Worm (Caenorhabditis elegans) whole organism, mixed stage, embryonic: ENCODE data around the gene C25G4.8.
"Not testable (repeated sequence)": the region's sequence is repeated elsewhere in the genome, so short reads cannot be mapped to it uniquely, and the experiment has no call there.

ENCODE experiments used
- M03D4.4 ChIP-seq: sonication (generic microtip); optimal IDR thresholded peaks from 2 replicates; lab custom pipeline; 2017; ENCODE audit warnings: mild to moderate bottlenecking, missing genetic modification characterization, missing compliant biosample characterization
- bed-3 ChIP-seq: fragments of 200-800 bp; sonication (Bioruptor generic); optimal IDR thresholded peaks from 3 replicates; lab custom pipeline; 2018; ENCODE audit warnings: mild to moderate bottlenecking, missing genetic modification characterization, moderate library complexity, missing compliant biosample characterization
- blmp-1 ChIP-seq: fragments of 150-350 bp; optimal IDR thresholded peaks from 2 replicates; lab custom pipeline; 2014; ENCODE audit warnings: missing biosample characterization, missing genetic modification characterization
- ceh-39 ChIP-seq: fragments of 150-350 bp; optimal IDR thresholded peaks from 2 replicates; lab custom pipeline; 2014; ENCODE audit warnings: missing biosample characterization, missing genetic modification characterization
- ceh-43 ChIP-seq: fragments of 200-800 bp; sonication (Bioruptor generic); optimal IDR thresholded peaks from 2 replicates; lab custom pipeline; 2018; ENCODE audit warnings: mild to moderate bottlenecking, missing genetic modification characterization, moderate library complexity, missing compliant biosample characterization
- ceh-83 ChIP-seq: fragments of 200-800 bp; sonication (Bioruptor generic); optimal IDR thresholded peaks from 2 replicates; lab custom pipeline; 2018; ENCODE audit warnings: mild to moderate bottlenecking, missing genetic modification characterization, missing compliant biosample characterization
- ces-1 ChIP-seq: fragments of 150-350 bp; optimal IDR thresholded peaks from 2 replicates; lab custom pipeline; 2014; ENCODE audit warnings: missing biosample characterization, missing genetic modification reagents, missing genetic modification characterization
- cnd-1 ChIP-seq: fragments of 200-800 bp; sonication (Bioruptor generic); optimal IDR thresholded peaks from 2 replicates; lab custom pipeline; 2018; ENCODE audit warnings: mild to moderate bottlenecking, missing genetic modification characterization, missing compliant biosample characterization
- drap-1 ChIP-seq: fragments of 200-800 bp; sonication (Bioruptor generic); optimal IDR thresholded peaks from 3 replicates; lab custom pipeline; 2018; ENCODE audit warnings: mild to moderate bottlenecking, missing genetic modification characterization, missing compliant biosample characterization
- elt-1 ChIP-seq: sonication (generic microtip); optimal IDR thresholded peaks from 2 replicates; lab custom pipeline; 2017; ENCODE audit warnings: missing genetic modification characterization, mild to moderate bottlenecking, missing compliant biosample characterization, antibody characterized with exemption, moderate library complexity, borderline replicate concordance; ENCODE audit not compliant: insufficient read depth
- elt-3 ChIP-seq: fragments of 150-350 bp; optimal IDR thresholded peaks from 2 replicates; lab custom pipeline; 2014; ENCODE audit warnings: missing biosample characterization, missing genetic modification characterization
- flh-1 ChIP-seq: fragments of 200-800 bp; sonication (Bioruptor generic); optimal IDR thresholded peaks from 2 replicates; lab custom pipeline; 2018; ENCODE audit warnings: mild to moderate bottlenecking, missing genetic modification characterization, moderate library complexity, missing compliant biosample characterization
- hlh-1 ChIP-seq: fragments of 150-350 bp; optimal IDR thresholded peaks from 2 replicates; lab custom pipeline; 2014; ENCODE audit warnings: missing biosample characterization, missing genetic modification reagents, missing genetic modification characterization
- lin-13 ChIP-seq: fragments of 150-350 bp; optimal IDR thresholded peaks from 2 replicates; lab custom pipeline; 2014; ENCODE audit warnings: missing biosample characterization, missing genetic modification characterization
- lin-32 ChIP-seq: fragments of 200-800 bp; sonication (Bioruptor generic); optimal IDR thresholded peaks from 2 replicates; lab custom pipeline; 2018; ENCODE audit warnings: mild to moderate bottlenecking, missing genetic modification characterization, missing compliant biosample characterization
- lsy-2 ChIP-seq: fragments of 150-350 bp; optimal IDR thresholded peaks from 2 replicates; lab custom pipeline; 2014; ENCODE audit warnings: missing biosample characterization, missing genetic modification characterization
- mab-5 ChIP-seq: fragments of 150-350 bp; optimal IDR thresholded peaks from 2 replicates; lab custom pipeline; 2014; ENCODE audit warnings: missing biosample characterization, missing genetic modification characterization
- mep-1 ChIP-seq: fragments of 150-350 bp; optimal IDR thresholded peaks from 2 replicates; lab custom pipeline; 2017; ENCODE audit warnings: missing biosample characterization, missing genetic modification reagents, missing genetic modification characterization, inconsistent platforms
- mls-2 ChIP-seq: sonication (generic microtip); optimal IDR thresholded peaks from 2 replicates; lab custom pipeline; 2016; ENCODE audit warnings: mild to moderate bottlenecking, missing genetic modification characterization, moderate library complexity, missing compliant biosample characterization
- nhr-2 ChIP-seq: fragments of 150-350 bp; optimal IDR thresholded peaks from 2 replicates; lab custom pipeline; 2014; ENCODE audit warnings: missing biosample characterization, missing genetic modification characterization
- nhr-237 ChIP-seq: fragments of 150-350 bp; optimal IDR thresholded peaks from 2 replicates; lab custom pipeline; 2014; ENCODE audit warnings: missing biosample characterization, missing genetic modification characterization
- nhr-28 ChIP-seq: fragments of 150-350 bp; optimal IDR thresholded peaks from 2 replicates; lab custom pipeline; 2014; ENCODE audit warnings: missing biosample characterization, missing genetic modification characterization
- pha-4 ChIP-seq: fragments of 150-350 bp; optimal IDR thresholded peaks from 2 replicates; lab custom pipeline; 2018; ENCODE audit warnings: missing biosample characterization, missing genetic modification reagents, missing genetic modification characterization
- sem-2 ChIP-seq: fragments of 200-800 bp; sonication (Bioruptor generic); optimal IDR thresholded peaks from 2 replicates; lab custom pipeline; 2018; ENCODE audit warnings: mild to moderate bottlenecking, missing genetic modification characterization, missing compliant biosample characterization
- tbx-8 ChIP-seq: fragments of 200-800 bp; sonication (Bioruptor generic); optimal IDR thresholded peaks from 2 replicates; lab custom pipeline; 2018; ENCODE audit warnings: mild to moderate bottlenecking, missing genetic modification characterization, moderate library complexity, missing compliant biosample characterization
- unc-120 ChIP-seq: sonication (generic microtip); optimal IDR thresholded peaks from 2 replicates; lab custom pipeline; 2017; ENCODE audit warnings: missing genetic modification characterization, missing compliant biosample characterization; ENCODE audit not compliant: poor library complexity, severe bottlenecking
- unc-39 ChIP-seq: fragments of 150-350 bp; optimal IDR thresholded peaks from 2 replicates; lab custom pipeline; 2014; ENCODE audit warnings: missing biosample characterization, missing genetic modification characterization
- unc-62 ChIP-seq: fragments of 150-350 bp; optimal IDR thresholded peaks from 2 replicates; lab custom pipeline; 2014; ENCODE audit warnings: missing biosample characterization, missing genetic modification reagents, missing genetic modification characterization
- zip-8 ChIP-seq: fragments of 150-350 bp; optimal IDR thresholded peaks from 2 replicates; lab custom pipeline; 2014; ENCODE audit warnings: missing biosample characterization, missing genetic modification characterization
- ztf-11 ChIP-seq: fragments of 150-350 bp; optimal IDR thresholded peaks from 2 replicates; lab custom pipeline; 2014; ENCODE audit warnings: missing biosample characterization, missing genetic modification characterization

C25G4.8 gene

DNA sequence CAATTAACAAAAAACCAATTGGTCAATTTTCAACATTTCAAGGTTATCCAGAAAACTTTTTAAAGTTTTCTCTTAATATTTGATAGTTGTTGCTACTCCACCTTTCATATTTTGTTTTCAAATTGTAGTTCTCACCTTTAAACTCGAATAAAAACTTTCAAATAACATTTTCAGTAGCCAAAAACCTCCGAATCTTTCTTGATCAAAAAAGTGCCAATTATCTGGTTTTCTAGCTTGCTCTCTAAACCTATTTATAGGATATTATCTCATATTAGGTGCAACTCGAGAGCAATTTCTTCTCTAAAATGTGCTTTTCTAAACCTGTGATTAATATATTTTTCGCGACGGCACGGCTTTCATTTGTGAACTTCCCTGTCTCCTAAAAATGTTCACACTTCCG is 23.9 kb upstream of the C25G4.8 start, which contains the start of gene sru-26:
Gene sru-26, plus strand, starts transcription at position 301 of the 400 bp plus-strand sequence.
- TF ChIP-seq ces-1 (no peak), pha-4 (no peak), lsy-2 (tag; lab: Kevin White, UChicago) (no peak), M03D4.4 (no peak), bed-3 (GFP tag; lab: Kevin White, UChicago) (no peak), ztf-11 (tag; lab: Kevin White, UChicago) (no peak), mep-1 (tag; lab: Kevin White, UChicago) (no peak), nhr-28 (no peak), elt-3 (tag; lab: Kevin White, UChicago) (no peak), unc-39 (tag; lab: Kevin White, UChicago) (no peak), nhr-237 (tag; lab: Kevin White, UChicago) (no peak), sem-2 (GFP tag; lab: Kevin White, UChicago) (no peak), nhr-2 (tag; lab: Kevin White, UChicago) (no peak), flh-1 (GFP tag; lab: Kevin White, UChicago) (no peak), drap-1 (GFP tag; lab: Kevin White, UChicago) (no peak), tbx-8 (no peak)

DNA sequence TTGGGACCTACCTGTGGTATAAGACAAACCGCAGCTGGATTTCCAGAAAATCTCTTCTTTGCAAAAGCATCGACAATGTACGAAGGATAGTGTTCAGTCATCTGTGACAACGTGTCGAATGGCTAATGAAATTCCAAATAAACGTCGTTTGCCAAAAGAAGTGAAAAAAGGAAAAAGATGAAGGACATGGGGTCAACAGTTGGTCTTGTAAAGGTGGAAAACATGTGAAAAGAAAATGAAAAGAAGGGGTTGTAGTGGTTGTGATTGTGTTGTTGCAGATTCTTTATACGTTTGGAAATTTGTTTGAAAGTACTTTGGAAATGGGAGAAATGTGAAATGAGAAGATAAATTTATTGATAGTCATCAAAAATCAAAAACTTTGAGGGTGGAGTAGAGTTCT is 21.2 kb upstream of the C25G4.8 start, which contains the start of gene T04A11.4:
Gene T04A11.4, minus strand, starts transcription at position 101 of the 400 bp plus-strand sequence.
- not testable (repeated sequence) for TF ChIP-seq lin-13 (tag; lab: Kevin White, UChicago); hlh-1 (tag; lab: Kevin White, UChicago); drap-1 (GFP tag; lab: Kevin White, UChicago)

DNA sequence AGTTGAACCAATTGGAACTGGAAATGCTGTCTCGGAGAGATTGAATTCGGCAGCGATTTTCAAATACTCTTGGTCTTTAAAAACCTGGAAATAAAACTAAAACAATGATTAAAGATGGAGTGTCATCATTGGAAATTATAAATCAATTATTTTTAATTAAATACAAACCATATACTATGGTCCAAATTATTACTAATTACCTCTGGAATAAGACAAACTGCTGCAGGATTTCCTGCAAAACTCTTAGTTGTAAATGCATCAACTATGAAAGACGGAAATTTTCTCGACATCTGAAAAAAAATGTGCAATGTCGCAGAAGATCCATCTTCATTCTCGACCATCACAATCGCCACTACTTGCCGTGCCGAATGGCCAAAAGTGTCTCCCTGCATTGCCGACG is 15.4 kb upstream of the C25G4.8 start, which contains the start of gene igdb-1:
Gene igdb-1, plus strand, starts transcription at position 301 of the 400 bp plus-strand sequence.
- not testable (repeated sequence) for TF ChIP-seq nhr-2, mls-2, hlh-1 (tag; lab: Kevin White, UChicago)

DNA sequence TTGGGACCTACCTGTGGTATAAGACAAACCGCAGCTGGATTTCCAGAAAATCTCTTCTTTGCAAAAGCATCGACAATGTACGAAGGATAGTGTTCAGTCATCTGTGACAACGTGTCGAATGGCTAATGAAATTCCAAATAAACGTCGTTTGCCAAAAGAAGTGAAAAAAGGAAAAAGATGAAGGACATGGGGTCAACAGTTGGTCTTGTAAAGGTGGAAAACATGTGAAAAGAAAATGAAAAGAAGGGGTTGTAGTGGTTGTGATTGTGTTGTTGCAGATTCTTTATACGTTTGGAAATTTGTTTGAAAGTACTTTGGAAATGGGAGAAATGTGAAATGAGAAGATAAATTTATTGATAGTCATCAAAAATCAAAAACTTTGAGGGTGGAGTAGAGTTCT is 13.7 kb upstream of the C25G4.8 start, which contains the start of gene T04A11.1:
Gene T04A11.1, minus strand, starts transcription at position 101 of the 400 bp plus-strand sequence.
- TF ChIP-seq blmp-1, nhr-2, lin-13 (tag; lab: Kevin White, UChicago): not testable (repeated sequence)

DNA sequence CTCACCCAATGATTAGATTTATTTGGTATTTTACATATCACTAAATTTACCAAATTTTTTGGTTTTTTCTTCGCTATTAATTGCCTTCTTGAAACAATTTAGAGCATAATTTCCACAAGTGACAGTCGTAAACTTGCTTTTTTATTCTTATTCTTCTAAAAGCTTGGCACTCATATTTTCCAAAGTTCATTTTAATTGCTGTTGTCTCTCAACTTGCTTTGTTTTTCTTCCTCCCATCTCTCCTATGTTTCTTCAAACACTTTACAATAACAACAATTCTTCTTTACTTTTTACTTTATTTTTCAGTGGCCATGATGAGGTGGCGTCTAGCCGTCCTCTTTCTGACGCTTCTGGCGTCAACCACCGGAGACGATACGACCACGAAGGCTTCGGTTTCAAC is 5.1 kb upstream of the C25G4.8 start, which contains the start of gene igdb-2:
Gene igdb-2, plus strand, starts transcription at position 301 of the 400 bp plus-strand sequence.
- TF ChIP-seq flh-1 (GFP tag; lab: Kevin White, UChicago), result no peak
- no peak for TF ChIP-seq mab-5 (tag; lab: Kevin White, UChicago)
- TF ChIP-seq blmp-1 (tag; lab: Kevin White, UChicago), result no peak
- TF ChIP-seq ceh-43 (GFP tag; lab: Kevin White, UChicago), result no peak
- no peak for TF ChIP-seq unc-120 (tag; lab: Kevin White, UChicago)
- TF ChIP-seq sem-2 (GFP tag; lab: Kevin White, UChicago), result no peak

DNA sequence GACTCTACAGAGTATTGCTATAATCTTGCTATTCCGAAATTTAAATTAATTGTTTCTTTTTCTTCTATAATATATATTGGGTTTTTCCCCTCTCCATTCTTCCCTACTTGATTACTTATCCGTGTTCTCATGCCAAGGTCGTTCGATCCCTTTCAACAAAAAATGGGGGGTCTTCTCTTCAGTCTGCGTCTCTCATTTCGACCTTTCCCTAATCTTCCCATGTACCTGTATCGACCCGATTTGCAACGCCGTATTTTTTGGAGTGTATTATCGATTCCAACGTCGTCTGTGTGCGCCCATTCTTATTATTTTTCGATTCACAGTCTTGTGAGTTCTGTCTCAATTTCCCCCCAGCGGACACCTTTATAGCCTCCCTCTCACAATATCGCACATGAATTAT is 4.5 kb upstream of the C25G4.8 start:
- TF ChIP-seq ceh-39 (tag; lab: Kevin White, UChicago) (peak; percentile 72), unc-120 (tag; lab: Kevin White, UChicago) (no peak), elt-3 (tag; lab: Kevin White, UChicago) (no peak), M03D4.4 (no peak)

DNA sequence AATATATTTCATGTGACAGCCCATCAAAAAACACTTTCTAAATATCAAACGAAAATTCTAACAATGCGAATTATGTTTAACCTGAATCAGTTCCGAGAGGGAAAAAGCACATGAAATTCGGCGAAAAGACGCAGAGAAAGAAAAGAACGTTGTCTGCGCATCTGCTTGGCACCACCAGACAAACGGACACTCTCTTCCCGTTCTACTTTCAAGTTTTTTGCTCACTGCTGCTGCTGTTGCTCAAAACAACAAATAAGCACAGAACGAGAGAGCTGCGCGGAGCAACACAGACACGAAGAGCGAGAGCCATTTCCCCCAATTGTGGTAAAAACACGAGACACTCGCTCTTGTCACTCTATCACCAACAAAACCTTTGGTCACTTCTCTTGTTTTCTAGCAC is 1.6 kb upstream of the C25G4.8 start:
- TF ChIP-seq lin-32 (GFP tag; lab: Kevin White, UChicago) (no peak), ces-1 (no peak), ceh-83 (no peak), hlh-1 (tag; lab: Kevin White, UChicago) (no peak), unc-62 (GFP tag; lab: Kevin White, UChicago) (no peak), mab-5 (tag; lab: Kevin White, UChicago) (no peak), nhr-28 (no peak), bed-3 (GFP tag; lab: Kevin White, UChicago) (no peak), elt-3 (tag; lab: Kevin White, UChicago) (no peak), pha-4 (no peak), zip-8 (no peak), ceh-39 (tag; lab: Kevin White, UChicago) (no peak), flh-1 (GFP tag; lab: Kevin White, UChicago) (no peak), cnd-1 (tag; lab: Kevin White, UChicago) (no peak), elt-1 (tag; lab: Kevin White, UChicago) (no peak), nhr-237 (tag; lab: Kevin White, UChicago) (no peak), M03D4.4 (no peak)
- TF ChIP-seq, all 35 proteins: peak for 0
